Fruit fly (Drosophila melanogaster): ENCODE measurements around the gene VhaM9.7-a.

Gene VhaM9.7-a

dm6 chr3L:4232724-4233367 lies 29.7 kb upstream of the VhaM9.7-a start:
- peak; percentile 31 for TF ChIP-seq CoRest (tag; optimal IDR thresholded peaks at IDR 0.05)
- peak; percentile 51 for TF ChIP-seq fd96Cb (tag; optimal IDR thresholded peaks at IDR 0.05)
- no peak for TF ChIP-seq run (tag; optimal IDR thresholded peaks at IDR 0.05)
- TF ChIP-seq fd64A (GFP tag; optimal IDR thresholded peaks at IDR 0.05): no peak
- TF ChIP-seq CG16815 (GFP tag; optimal IDR thresholded peaks at IDR 0.05): no peak
- TF ChIP-seq CG32767 (GFP tag; IDR thresholded peaks at IDR 0.05): no peak
- peak; percentile 7 for TF ChIP-seq gsb-n (tag; optimal IDR thresholded peaks at IDR 0.05)
- peak; percentile 48 for TF ChIP-seq CG7839 (tag; optimal IDR thresholded peaks at IDR 0.05)
- no peak for TF ChIP-seq MBD-R2 (GFP tag; IDR thresholded peaks at IDR 0.05)
- TF ChIP-seq CG33557 (GFP tag; optimal IDR thresholded peaks at IDR 0.05): no peak
- peak; percentile 2 for TF ChIP-seq Ets97D (GFP tag; optimal IDR thresholded peaks at IDR 0.05)
- TF ChIP-seq CG13775 (GFP tag; optimal IDR thresholded peaks at IDR 0.05): no peak
- no peak for TF ChIP-seq ftz-f1 (GFP tag; optimal IDR thresholded peaks at IDR 0.05)
- TF ChIP-seq Camta (GFP tag; optimal IDR thresholded peaks at IDR 0.05): no peak
- no peak for TF ChIP-seq CG14050 (GFP tag; IDR thresholded peaks at IDR 0.05)
- TF ChIP-seq dmrt99B (tag; optimal IDR thresholded peaks at IDR 0.05): peak; percentile 44
- no peak for TF ChIP-seq Fer2 (tag; optimal IDR thresholded peaks at IDR 0.05)
- no peak for TF ChIP-seq Neu2 (GFP tag; optimal IDR thresholded peaks at IDR 0.05; ENCODE audit: borderline replicate concordance)
- TF ChIP-seq Lpt (GFP tag; optimal IDR thresholded peaks at IDR 0.05): no peak
- TF ChIP-seq dm (GFP tag; optimal IDR thresholded peaks at IDR 0.05): no peak
- TF ChIP-seq wdn (GFP tag; IDR thresholded peaks at IDR 0.05): no peak
- TF ChIP-seq CG9437 (GFP tag; optimal IDR thresholded peaks at IDR 0.05): peak; percentile 24
- no peak for TF ChIP-seq CG1603 (tag; optimal IDR thresholded peaks at IDR 0.05)
- peak; percentile 12 for TF ChIP-seq D19B (GFP tag; optimal IDR thresholded peaks at IDR 0.05)
- peak; percentile 41 for TF ChIP-seq Sox100B (GFP tag; optimal IDR thresholded peaks at IDR 0.05)
- TF ChIP-seq stc (GFP tag; IDR thresholded peaks at IDR 0.05): no peak
- TF ChIP-seq CG10147 (GFP tag; optimal IDR thresholded peaks at IDR 0.05): no peak
- no peak for TF ChIP-seq sob (GFP tag; IDR thresholded peaks at IDR 0.05)
- TF ChIP-seq pros (GFP tag; optimal IDR thresholded peaks at IDR 0.05): no peak
- TF ChIP-seq CG8944 (GFP tag; optimal IDR thresholded peaks at IDR 0.05): no peak
- peak; percentile 41 for TF ChIP-seq CG2120 (GFP tag; optimal IDR thresholded peaks at IDR 0.05)
- TF ChIP-seq dysf (GFP tag; IDR thresholded peaks at IDR 0.05): no peak
- TF ChIP-seq gt (GFP tag; IDR thresholded peaks at IDR 0.05): no peak
- TF ChIP-seq CG4282 (GFP tag; optimal IDR thresholded peaks at IDR 0.05): no peak
- peak; percentile 37 for TF ChIP-seq lilli (GFP tag; optimal IDR thresholded peaks at IDR 0.05)
- TF ChIP-seq D (optimal IDR thresholded peaks at IDR 0.05): no peak
- TF ChIP-seq D (GFP tag; optimal IDR thresholded peaks at IDR 0.05): peak; percentile 14
- TF ChIP-seq B-H2 (GFP tag; optimal IDR thresholded peaks at IDR 0.05): no peak
- TF ChIP-seq CG12104 (GFP tag; optimal IDR thresholded peaks at IDR 0.05): no peak
- TF ChIP-seq Dfd (GFP tag; optimal IDR thresholded peaks at IDR 0.05): no peak
- TF ChIP-seq exex (tag; optimal IDR thresholded peaks at IDR 0.05): no peak
- TF ChIP-seq trh (GFP tag; optimal IDR thresholded peaks at IDR 0.05): no peak
- TF ChIP-seq corto (GFP tag; optimal IDR thresholded peaks at IDR 0.05): no peak
- TF ChIP-seq Atf3 (GFP tag; optimal IDR thresholded peaks at IDR 0.05): no peak
- no peak for TF ChIP-seq CG10321 (GFP tag; IDR thresholded peaks at IDR 0.05)
- no peak for TF ChIP-seq ranshi (GFP tag; IDR thresholded peaks at IDR 0.05)
- TF ChIP-seq CG4707 (GFP tag; optimal IDR thresholded peaks at IDR 0.05): no peak
- TF ChIP-seq Med (GFP tag): peak; percentile 73
- peak; percentile 52 for TF ChIP-seq phol (tag; optimal IDR thresholded peaks at IDR 0.05)
- TF ChIP-seq lola (GFP tag; optimal IDR thresholded peaks at IDR 0.05): peak in 1 of 3 experiments; percentile 47
- peak; percentile 21 for TF ChIP-seq CG10209 (GFP tag; optimal IDR thresholded peaks at IDR 0.05)
